Worm (Caenorhabditis elegans) whole organism, midembryonic: Measurements from ENCODE around the gene W02H5.8.

Experiments
- T22C8.4 ChIP-seq: fragments of 200-800 bp; sonication (Bioruptor generic); IDR thresholded peaks from 2 replicates; pipeline ENCODE4 v1.3.6; 2022; ENCODE audit warnings: missing genetic modification characterization, missing compliant biosample characterization
- cog-1 ChIP-seq: sonication (generic microtip); optimal IDR thresholded peaks from 2 replicates; lab custom pipeline; 2016; ENCODE audit warnings: missing genetic modification characterization, missing compliant biosample characterization
- flt-1 ChIP-seq: fragments of 200-800 bp; sonication (Bioruptor generic); IDR thresholded peaks from 2 replicates; pipeline ENCODE4 v1.3.6; 2022; ENCODE audit warnings: missing genetic modification characterization, missing compliant biosample characterization
- klf-2 ChIP-seq: fragments of 200-800 bp; sonication (Bioruptor generic); conservative IDR thresholded peaks from 2 replicates; pipeline ENCODE4 v1.3.6; 2022; ENCODE audit warnings: missing genetic modification reagents, missing genetic modification characterization, missing compliant biosample characterization
- med-1 ChIP-seq: sonication (generic microtip); optimal IDR thresholded peaks from 2 replicates; lab custom pipeline; 2017; ENCODE audit warnings: missing genetic modification characterization, mild to moderate bottlenecking, missing compliant biosample characterization, antibody characterized with exemption, missing genetic modification reagents; ENCODE audit not compliant: insufficient read depth
- ref-1 ChIP-seq: fragments of 200-800 bp; sonication (Bioruptor generic); conservative IDR thresholded peaks from 2 replicates; pipeline ENCODE4 v1.3.6; 2022; ENCODE audit warnings: missing genetic modification reagents, missing genetic modification characterization, missing compliant biosample characterization
- tab-1 ChIP-seq: fragments of 200-800 bp; sonication (Bioruptor generic); IDR thresholded peaks from 2 replicates; pipeline ENCODE4 v1.3.6; 2022; ENCODE audit warnings: missing genetic modification characterization, missing compliant biosample characterization
- ztf-23 ChIP-seq: fragments of 200-800 bp; sonication (Bioruptor generic); IDR thresholded peaks from 2 replicates; pipeline ENCODE4 v1.3.6; 2022; ENCODE audit warnings: missing genetic modification reagents, missing genetic modification characterization, missing compliant biosample characterization
- ztf-29 ChIP-seq: fragments of 200-800 bp; sonication (Bioruptor generic); IDR thresholded peaks from 2 replicates; pipeline ENCODE4 v1.3.6; 2022; ENCODE audit warnings: missing genetic modification reagents, missing genetic modification characterization, missing compliant biosample characterization

DNA sequence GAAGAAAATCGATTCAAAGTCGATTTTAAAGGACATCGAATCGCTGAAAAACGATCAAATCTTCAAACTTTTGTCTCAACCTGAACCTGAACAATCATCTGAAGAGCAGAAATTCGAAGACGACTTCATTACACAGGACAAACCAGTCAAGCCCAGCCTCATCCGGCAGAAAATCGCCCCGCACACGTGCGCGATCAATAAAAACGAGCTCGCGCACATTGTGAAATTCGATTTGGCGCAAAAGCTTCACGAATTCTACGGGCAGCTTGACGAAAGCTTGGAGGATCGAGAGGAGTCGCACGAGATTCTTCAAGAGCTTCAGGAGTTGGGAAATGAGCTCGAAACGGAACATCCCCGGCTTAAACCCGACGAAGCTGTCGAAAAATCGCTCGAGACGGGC is 13.4 kb downstream of the W02H5.8 start, which contains the start of gene W02H5.2:
- TF ChIP-seq klf-2 (no peak), cog-1 (tag; lab: Kevin White, UChicago) (no peak), tab-1 (GFP tag; lab: Robert Waterston, UW) (no peak), med-1 (no peak), flt-1 (GFP tag; lab: Robert Waterston, UW) (no peak), ztf-23 (GFP tag; lab: Robert Waterston, UW) (no peak), ztf-29 (no peak), T22C8.4 (GFP tag; lab: Robert Waterston, UW) (no peak), ref-1 (GFP tag; lab: Robert Waterston, UW) (no peak)
